Fruit fly (Drosophila melanogaster) whole organism, adult: ENCODE results near the gene CG6724.
A peak's percentile ranks its signal among the peaks of the same experiment; 100 is the strongest.

ENCODE experiments used
- CG11617 ChIP-seq: fragments of 200-800 bp; sonication (Bioruptor generic); optimal IDR thresholded peaks from 2 replicates; lab custom pipeline; 2017; ENCODE audit warnings: mild to moderate bottlenecking, missing biosample characterization, missing genetic modification reagents, missing genetic modification characterization
- CG12768 ChIP-seq: fragments of 200-800 bp; sonication (Bioruptor generic); optimal IDR thresholded peaks from 2 replicates; lab custom pipeline; 2017; ENCODE audit warnings: missing biosample characterization, missing genetic modification characterization, mild to moderate bottlenecking, moderate library complexity, missing genetic modification reagents
- CG14711 ChIP-seq: fragments of 200-800 bp; sonication (Bioruptor generic); optimal IDR thresholded peaks from 2 replicates; lab custom pipeline; 2018; ENCODE audit warnings: missing biosample characterization, mild to moderate bottlenecking, missing genetic modification characterization, moderate library complexity
- CG1620 ChIP-seq: fragments of 200-800 bp; sonication (Bioruptor generic); optimal IDR thresholded peaks from 2 replicates; lab custom pipeline; 2016; ENCODE audit warnings: missing biosample characterization, missing genetic modification characterization
- CG33017 ChIP-seq: fragments of 200-800 bp; sonication (Bioruptor generic); optimal IDR thresholded peaks from 2 replicates; lab custom pipeline; 2018; ENCODE audit warnings: missing biosample characterization, mild to moderate bottlenecking, missing genetic modification characterization, moderate library complexity
- CG5204 ChIP-seq: fragments of 200-800 bp; sonication (Bioruptor generic); optimal IDR thresholded peaks from 2 replicates; lab custom pipeline; 2016; ENCODE audit warnings: missing biosample characterization, missing genetic modification characterization
- CG7045 ChIP-seq: fragments of 200-800 bp; sonication (Bioruptor generic); optimal IDR thresholded peaks from 2 replicates; lab custom pipeline; 2017; ENCODE audit warnings: missing biosample characterization, mild to moderate bottlenecking, missing genetic modification characterization
- CG7101 ChIP-seq: fragments of 200-800 bp; sonication (Bioruptor generic); optimal IDR thresholded peaks from 2 replicates; lab custom pipeline; 2018; ENCODE audit warnings: missing biosample characterization, mild to moderate bottlenecking, missing genetic modification characterization, moderate library complexity
- Clk ChIP-seq: fragments of 200-800 bp; sonication (Bioruptor generic); optimal IDR thresholded peaks from 2 replicates; lab custom pipeline; 2017; ENCODE audit warnings: missing biosample characterization, missing genetic modification characterization
- Crg-1 ChIP-seq: fragments of 200-800 bp; sonication (Bioruptor generic); optimal IDR thresholded peaks from 2 replicates; lab custom pipeline; 2016; ENCODE audit warnings: missing biosample characterization, missing genetic modification characterization
- Hr96 ChIP-seq: fragments of 200-800 bp; sonication (Bioruptor generic); optimal IDR thresholded peaks from 2 replicates; lab custom pipeline; 2016; ENCODE audit warnings: missing biosample characterization, missing genetic modification characterization
- Mnt ChIP-seq: fragments of 200-800 bp; sonication (Bioruptor generic); optimal IDR thresholded peaks from 2 replicates; lab custom pipeline; 2016; ENCODE audit warnings: missing biosample characterization, mild to moderate bottlenecking, missing genetic modification characterization
- bab1 ChIP-seq: fragments of 200-800 bp; sonication (Bioruptor generic); optimal IDR thresholded peaks from 3 replicates; lab custom pipeline; 2019; ENCODE audit warnings: missing biosample characterization, mild to moderate bottlenecking, missing genetic modification characterization, moderate library complexity
- cic ChIP-seq: fragments of 200-800 bp; sonication (Bioruptor generic); optimal IDR thresholded peaks from 2 replicates; lab custom pipeline; 2017; ENCODE audit warnings: missing biosample characterization, mild to moderate bottlenecking, missing genetic modification characterization, moderate library complexity
- cnc ChIP-seq, 2 experiments: fragments of >200 bp; optimal IDR thresholded peaks; 2 replicates each; lab custom pipeline; 2017
- kay ChIP-seq: fragments of 200-800 bp; sonication (Bioruptor generic); peaks from one replicate; lab custom pipeline; 2016; ENCODE audit warnings: missing biosample characterization, missing genetic modification characterization, borderline replicate concordance
- ovo ChIP-seq: fragments of 200-800 bp; sonication (Bioruptor generic); optimal IDR thresholded peaks from 2 replicates; lab custom pipeline; 2016; ENCODE audit warnings: missing biosample characterization, missing genetic modification characterization
- pad ChIP-seq: fragments of 200-800 bp; sonication (Bioruptor generic); optimal IDR thresholded peaks from 3 replicates; lab custom pipeline; 2017; ENCODE audit warnings: missing biosample characterization, missing genetic modification characterization, mild to moderate bottlenecking, moderate library complexity, missing genetic modification reagents
- tj ChIP-seq: fragments of 200-800 bp; sonication (Bioruptor generic); optimal IDR thresholded peaks from 3 replicates; lab custom pipeline; 2017; ENCODE audit warnings: missing biosample characterization, mild to moderate bottlenecking, missing genetic modification characterization, moderate library complexity
- toe ChIP-seq: fragments of 200-800 bp; sonication (Bioruptor generic); optimal IDR thresholded peaks from 2 replicates; lab custom pipeline; 2016; ENCODE audit warnings: missing biosample characterization, missing genetic modification characterization

The CG6724 gene

dm6 chr2L:10769708-10770107 is at the start of gene CG6724:
TSS of gene CG6724 (minus strand) at chr2L:10769952.
- TF ChIP-seq Mnt (GFP tag; lab: Kevin White, UChicago) (peak; percentile 96), Crg-1 (GFP tag; lab: Kevin White, UChicago) (no peak), CG7101 (tag; lab: Kevin White, UChicago) (no peak), tj (no peak), CG12768 (GFP tag; lab: Kevin White, UChicago) (no peak), CG11617 (GFP tag; lab: Kevin White, UChicago) (no peak), ovo (no peak), cic (GFP tag; lab: Kevin White, UChicago) (no peak), cnc (optimal IDR thresholded peaks at IDR 0.05; lab: Kevin White, UChicago) (no peak), kay (no peak), CG33017 (tag; lab: Kevin White, UChicago) (no peak), CG1620 (GFP tag; lab: Kevin White, UChicago) (no peak), pad (no peak), bab1 (GFP tag; lab: Kevin White, UChicago) (peak; percentile 16), CG7045 (no peak), toe (GFP tag; lab: Kevin White, UChicago) (no peak)

- no peak for TF ChIP-seq CG11617 (GFP tag; lab: Kevin White, UChicago)
- no peak for TF ChIP-seq Clk (GFP tag; lab: Kevin White, UChicago)
- no peak for TF ChIP-seq Crg-1 (GFP tag; lab: Kevin White, UChicago)
- TF ChIP-seq Hr96, result no peak
- TF ChIP-seq CG14711 (tag; lab: Kevin White, UChicago), result no peak
- no peak for TF ChIP-seq cnc (optimal IDR thresholded peaks at IDR 0.05; lab: Kevin White, UChicago)
- no peak for TF ChIP-seq CG12768 (GFP tag; lab: Kevin White, UChicago)
- no peak for TF ChIP-seq CG33017 (tag; lab: Kevin White, UChicago)
These were observed 49.1 kb upstream of the CG6724 start, which contains the start of gene CG6508 for dm6 chr2L:10818807-10819206. TSS of gene CG6508 (plus strand) at chr2L:10819107.

dm6 chr2L:10801951-10802780 is 32.4 kb upstream of the CG6724 start:
- TF ChIP-seq tj (peak; percentile 97), kay (no peak), pad (no peak), bab1 (GFP tag; lab: Kevin White, UChicago) (peak; percentile 61), toe (GFP tag; lab: Kevin White, UChicago) (no peak)

- TF ChIP-seq tj, result peak; percentile 30
- TF ChIP-seq Hr96, result no peak
These were observed 31.3 kb upstream of the CG6724 start, which contains the start of gene CG31869 for dm6 chr2L:10800877-10801719. TSS of gene CG31869 (minus strand) at chr2L:10801109.

- TF ChIP-seq kay (no peak), toe (GFP tag; lab: Kevin White, UChicago) (no peak), Crg-1 (GFP tag; lab: Kevin White, UChicago) (no peak), tj (peak; percentile 99), CG12768 (GFP tag; lab: Kevin White, UChicago) (no peak), Mnt (GFP tag; lab: Kevin White, UChicago) (no peak), CG5204 (GFP tag; lab: Kevin White, UChicago) (no peak)
These were observed 26.0 kb upstream of the CG6724 start for dm6 chr2L:10795731-10796130.

- TF ChIP-seq CG14711 (tag; lab: Kevin White, UChicago) (no peak), tj (peak; percentile 31)
These were observed 24.3 kb upstream of the CG6724 start for dm6 chr2L:10794032-10794431.

- TF ChIP-seq CG7101 (tag; lab: Kevin White, UChicago) (no peak), CG5204 (GFP tag; lab: Kevin White, UChicago) (no peak), cic (GFP tag; lab: Kevin White, UChicago) (no peak), pad (no peak), bab1 (GFP tag; lab: Kevin White, UChicago) (no peak)
These were observed 22.3 kb upstream of the CG6724 start for dm6 chr2L:10792072-10792471.
